Worm (Caenorhabditis elegans): ENCODE data around the gene cutl-23.

Gene cutl-23

ce11 chrIII:5757492-5758045 is 12.4 kb upstream of the cutl-23 start:
- TF ChIP-seq T22C8.4 (GFP tag; IDR thresholded peaks at IDR 0.05) = no peak
- TF ChIP-seq ref-1 (GFP tag; conservative IDR thresholded peaks at IDR 0.05) = no peak
- no peak for TF ChIP-seq ztf-23 (GFP tag; IDR thresholded peaks at IDR 0.05)
- no peak for TF ChIP-seq flt-1 (GFP tag; IDR thresholded peaks at IDR 0.05)
- no peak for TF ChIP-seq med-1 (GFP tag; optimal IDR thresholded peaks at IDR 0.05; ENCODE audit: insufficient read depth)
- no peak for TF ChIP-seq klf-2 (GFP tag; conservative IDR thresholded peaks at IDR 0.05)
- no peak for TF ChIP-seq cog-1 (tag; optimal IDR thresholded peaks at IDR 0.05)
- no peak for TF ChIP-seq tab-1 (GFP tag; IDR thresholded peaks at IDR 0.05)
- TF ChIP-seq ztf-29 (GFP tag; IDR thresholded peaks at IDR 0.05) = no peak

DNA sequence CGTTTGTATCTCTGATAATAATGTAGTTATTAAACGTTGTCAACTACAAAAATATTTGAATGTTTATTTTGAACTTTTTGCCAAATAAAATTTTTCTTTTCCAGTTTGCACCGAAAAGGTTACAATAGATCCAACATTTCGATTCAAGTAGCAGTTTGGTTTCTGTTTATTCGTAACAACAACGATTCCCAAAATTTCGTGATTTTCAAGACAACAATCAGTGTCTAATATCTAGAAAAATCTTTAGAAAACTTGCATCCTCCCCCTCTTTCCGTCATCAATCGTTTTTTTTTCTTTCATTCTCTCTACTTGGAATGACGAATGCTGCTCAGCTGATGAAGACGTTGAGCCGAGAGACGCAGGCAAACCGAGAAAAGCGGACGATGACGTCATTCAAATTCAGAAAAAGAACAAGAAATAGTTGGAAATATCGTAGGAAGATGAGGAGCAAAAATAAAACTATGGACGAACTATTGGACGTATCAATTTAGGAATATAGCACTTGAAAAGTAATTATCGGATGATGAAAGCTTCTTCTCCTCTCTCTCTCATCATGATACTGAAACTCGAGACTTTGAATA is 11.4 kb upstream of the cutl-23 start:
- TF ChIP-seq ztf-23 (GFP tag; IDR thresholded peaks at IDR 0.05) (no peak), cog-1 (tag; optimal IDR thresholded peaks at IDR 0.05) (no peak), T22C8.4 (GFP tag; IDR thresholded peaks at IDR 0.05) (no peak), flt-1 (GFP tag; IDR thresholded peaks at IDR 0.05) (no peak), klf-2 (GFP tag; conservative IDR thresholded peaks at IDR 0.05) (no peak), med-1 (GFP tag; optimal IDR thresholded peaks at IDR 0.05; ENCODE audit: insufficient read depth) (no peak), tab-1 (GFP tag; IDR thresholded peaks at IDR 0.05) (no peak), ztf-29 (GFP tag; IDR thresholded peaks at IDR 0.05) (no peak), ref-1 (GFP tag; conservative IDR thresholded peaks at IDR 0.05) (no peak)

ce11 chrIII:5760721-5761120 is 9.3 kb upstream of the cutl-23 start:
- TF ChIP-seq ztf-29 (GFP tag; IDR thresholded peaks at IDR 0.05) (no peak), klf-2 (GFP tag; conservative IDR thresholded peaks at IDR 0.05) (no peak), ztf-23 (GFP tag; IDR thresholded peaks at IDR 0.05) (no peak), cog-1 (tag; optimal IDR thresholded peaks at IDR 0.05) (no peak), flt-1 (GFP tag; IDR thresholded peaks at IDR 0.05) (no peak), T22C8.4 (GFP tag; IDR thresholded peaks at IDR 0.05) (no peak), ref-1 (GFP tag; conservative IDR thresholded peaks at IDR 0.05) (no peak), tab-1 (GFP tag; IDR thresholded peaks at IDR 0.05) (no peak), med-1 (GFP tag; optimal IDR thresholded peaks at IDR 0.05; ENCODE audit: insufficient read depth) (no peak)

DNA sequence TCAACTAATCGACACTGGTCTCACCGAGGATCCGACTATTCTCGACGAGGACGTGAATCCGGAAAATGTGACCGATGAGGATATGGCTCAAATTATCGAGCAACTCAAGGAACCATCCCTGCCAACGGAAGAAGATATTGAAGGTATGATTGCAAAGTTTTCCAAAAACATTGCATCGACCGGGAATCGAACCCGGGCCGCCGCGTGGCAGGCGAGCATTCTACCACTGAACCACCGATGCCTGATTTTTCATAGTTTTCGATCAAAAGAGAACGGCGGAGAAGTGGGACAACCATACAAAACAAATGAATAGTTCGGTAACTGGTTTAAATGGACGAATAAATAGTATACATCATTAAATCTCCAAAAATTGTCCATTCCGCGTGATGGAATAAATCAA is 8.1 kb upstream of the cutl-23 start:
- TF ChIP-seq klf-2 (GFP tag; conservative IDR thresholded peaks at IDR 0.05) = no peak
- TF ChIP-seq ref-1 (GFP tag; conservative IDR thresholded peaks at IDR 0.05) = no peak
- TF ChIP-seq ztf-29 (GFP tag; IDR thresholded peaks at IDR 0.05) = no peak

DNA sequence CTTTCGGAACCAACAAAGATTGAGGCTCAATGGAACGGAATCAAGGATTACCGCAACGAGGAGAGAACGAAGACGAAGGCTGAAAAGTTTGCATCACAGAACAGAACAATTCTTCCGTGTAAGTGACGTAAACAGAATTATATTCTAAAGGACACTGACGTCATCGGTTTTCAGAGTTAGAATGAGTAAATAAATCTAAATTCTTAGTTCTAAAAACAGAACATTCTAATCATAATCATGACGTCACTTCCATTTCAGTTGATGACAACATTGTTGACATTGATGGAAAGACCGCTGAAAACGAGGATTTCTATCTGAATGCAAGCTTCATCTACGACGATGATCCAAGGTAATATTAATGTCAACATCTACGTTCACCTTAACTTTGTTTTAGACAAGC is 6.0 kb upstream of the cutl-23 start:
- no peak for TF ChIP-seq flt-1 (GFP tag; IDR thresholded peaks at IDR 0.05)
- no peak for TF ChIP-seq ztf-23 (GFP tag; IDR thresholded peaks at IDR 0.05)
- TF ChIP-seq tab-1 (GFP tag; IDR thresholded peaks at IDR 0.05) = no peak
- TF ChIP-seq ref-1 (GFP tag; conservative IDR thresholded peaks at IDR 0.05) = no peak
- TF ChIP-seq klf-2 (GFP tag; conservative IDR thresholded peaks at IDR 0.05) = no peak
- no peak for TF ChIP-seq ztf-29 (GFP tag; IDR thresholded peaks at IDR 0.05)
- TF ChIP-seq T22C8.4 (GFP tag; IDR thresholded peaks at IDR 0.05) = no peak
- TF ChIP-seq cog-1 (tag; optimal IDR thresholded peaks at IDR 0.05) = no peak
- no peak for TF ChIP-seq med-1 (GFP tag; optimal IDR thresholded peaks at IDR 0.05; ENCODE audit: insufficient read depth)

ce11 chrIII:5782080-5782479 is 12.1 kb downstream of the cutl-23 start:
- no peak for TF ChIP-seq med-1 (GFP tag; optimal IDR thresholded peaks at IDR 0.05; ENCODE audit: insufficient read depth)
- TF ChIP-seq cog-1 (tag; optimal IDR thresholded peaks at IDR 0.05) = no peak
- TF ChIP-seq T22C8.4 (GFP tag; IDR thresholded peaks at IDR 0.05) = no peak
- no peak for TF ChIP-seq flt-1 (GFP tag; IDR thresholded peaks at IDR 0.05)
- no peak for TF ChIP-seq ref-1 (GFP tag; conservative IDR thresholded peaks at IDR 0.05)
- no peak for TF ChIP-seq klf-2 (GFP tag; conservative IDR thresholded peaks at IDR 0.05)
- no peak for TF ChIP-seq tab-1 (GFP tag; IDR thresholded peaks at IDR 0.05)
- TF ChIP-seq ztf-29 (GFP tag; IDR thresholded peaks at IDR 0.05) = no peak

- 0 out of 2 replicates have a peak, but pooled peaks have one; percentile 27 for TF ChIP-seq ztf-23 (GFP tag; IDR thresholded peaks at IDR 0.05)
- no peak for TF ChIP-seq cog-1 (tag; optimal IDR thresholded peaks at IDR 0.05)
- no peak for TF ChIP-seq ztf-29 (GFP tag; IDR thresholded peaks at IDR 0.05)
- TF ChIP-seq tab-1 (GFP tag; IDR thresholded peaks at IDR 0.05) = no peak
These were observed 15.4 kb downstream of the cutl-23 start, which contains the start of gene Y37B11A.3 for ce11 chrIII:5785273-5785929. Gene Y37B11A.3 (minus strand): TSS chrIII:5785323.

ce11 chrIII:5790550-5790949 is 20.6 kb downstream of the cutl-23 start, which contains the start of gene rev-3:
Gene rev-3 (minus strand): TSS chrIII:5790650.
- TF ChIP-seq cog-1 (tag; optimal IDR thresholded peaks at IDR 0.05) (no peak), ztf-23 (GFP tag; IDR thresholded peaks at IDR 0.05) (no peak), T22C8.4 (GFP tag; IDR thresholded peaks at IDR 0.05) (no peak), med-1 (GFP tag; optimal IDR thresholded peaks at IDR 0.05; ENCODE audit: insufficient read depth) (no peak), flt-1 (GFP tag; IDR thresholded peaks at IDR 0.05) (no peak), tab-1 (GFP tag; IDR thresholded peaks at IDR 0.05) (no peak), ztf-29 (GFP tag; IDR thresholded peaks at IDR 0.05) (no peak), klf-2 (GFP tag; conservative IDR thresholded peaks at IDR 0.05) (no peak), ref-1 (GFP tag; conservative IDR thresholded peaks at IDR 0.05) (no peak)

DNA sequence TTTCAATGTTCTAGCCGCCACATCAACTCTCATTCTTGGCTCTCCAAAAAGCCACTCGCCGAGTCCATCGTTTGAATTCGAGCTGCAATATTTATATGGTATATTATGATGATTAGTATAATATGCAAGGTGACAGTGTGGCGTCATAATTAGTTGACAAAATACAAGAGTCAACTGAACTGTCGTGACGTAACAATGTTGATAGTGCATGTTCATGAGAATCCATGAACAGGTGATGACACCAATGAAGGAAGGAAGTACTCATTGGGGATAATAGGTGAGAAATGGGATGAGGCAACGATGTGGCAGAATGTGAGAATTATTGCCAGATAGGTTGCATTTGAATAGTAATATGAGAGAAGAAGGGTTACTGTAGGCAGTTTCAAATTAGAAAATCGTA is 25.0 kb downstream of the cutl-23 start:
- TF ChIP-seq cog-1 (tag; optimal IDR thresholded peaks at IDR 0.05) (no peak), T22C8.4 (GFP tag; IDR thresholded peaks at IDR 0.05) (no peak), ztf-23 (GFP tag; IDR thresholded peaks at IDR 0.05) (no peak), tab-1 (GFP tag; IDR thresholded peaks at IDR 0.05) (no peak), ref-1 (GFP tag; conservative IDR thresholded peaks at IDR 0.05) (no peak), klf-2 (GFP tag; conservative IDR thresholded peaks at IDR 0.05) (no peak), flt-1 (GFP tag; IDR thresholded peaks at IDR 0.05) (no peak), ztf-29 (GFP tag; IDR thresholded peaks at IDR 0.05) (no peak), med-1 (GFP tag; optimal IDR thresholded peaks at IDR 0.05; ENCODE audit: insufficient read depth) (no peak)

All from whole organism, midembryonic.